Worm (Caenorhabditis elegans) whole organism, L4 larva: ENCODE data around the gene clec-265.
A peak's percentile ranks its signal among the peaks of the same experiment; 100 is the strongest.

ENCODE experiments used
- D1046.2 ChIP-seq: fragments of 200-800 bp; sonication (Bioruptor generic); IDR thresholded peaks from 2 replicates; pipeline ENCODE4 v1.3.6; 2022; ENCODE audit warnings: missing genetic modification characterization, missing compliant biosample characterization
- F26F4.8 ChIP-seq: fragments of 200-800 bp; sonication (Bioruptor generic); conservative IDR thresholded peaks from 2 replicates; pipeline ENCODE4 v1.3.6; 2022; ENCODE audit warnings: missing genetic modification characterization, missing compliant biosample characterization
- F44E2.7 ChIP-seq: fragments of 200-800 bp; sonication (Bioruptor generic); IDR thresholded peaks from 2 replicates; pipeline ENCODE4 v2.1.2; 2022; ENCODE audit warnings: missing genetic modification characterization, missing compliant biosample characterization
- F49E8.2 ChIP-seq: sonication (generic microtip); optimal IDR thresholded peaks from 2 replicates; lab custom pipeline; 2016; ENCODE audit warnings: missing compliant biosample characterization, mild to moderate bottlenecking, missing genetic modification characterization, borderline replicate concordance
- R02D3.7 ChIP-seq: fragments of 150-350 bp; sonication (generic microtip); optimal IDR thresholded peaks from 3 replicates; lab custom pipeline; 2014; ENCODE audit warnings: missing biosample characterization, missing genetic modification characterization
- Y75B8A.6 ChIP-seq: fragments of 200-800 bp; sonication (Bioruptor generic); IDR thresholded peaks from 2 replicates; pipeline ENCODE4 v1.3.6; 2022; ENCODE audit warnings: missing genetic modification reagents, missing genetic modification characterization, missing compliant biosample characterization
- ZK337.2 ChIP-seq: fragments of 200-800 bp; sonication (Bioruptor generic); IDR thresholded peaks from 2 replicates; pipeline ENCODE4 v1.3.6; 2022; ENCODE audit warnings: missing genetic modification reagents, missing genetic modification characterization, missing compliant biosample characterization
- ZK546.5 ChIP-seq, 2 experiments: sonication (generic microtip); optimal IDR thresholded peaks; 2 replicates each; lab custom pipeline; 2017; ENCODE audit warnings: missing biosample characterization in 2 of 2, missing genetic modification characterization in 2 of 2
- aha-1 ChIP-seq: fragments of 150-350 bp; peaks from one replicate; lab custom pipeline; 2014; ENCODE audit warnings: missing biosample characterization, missing genetic modification characterization
- ama-1 ChIP-seq: fragments of 150-350 bp; optimal IDR thresholded peaks from 2 replicates; lab custom pipeline; 2014; ENCODE audit warnings: inconsistent platforms, mixed read lengths
- ceh-20 ChIP-seq: fragments of 200-800 bp; sonication (Bioruptor generic); IDR thresholded peaks from 2 replicates; pipeline ENCODE4 v1.3.6; 2022; ENCODE audit warnings: missing genetic modification reagents, missing genetic modification characterization, missing compliant biosample characterization
- ceh-44 ChIP-seq: fragments of 200-800 bp; sonication (Bioruptor generic); IDR thresholded peaks from 2 replicates; pipeline ENCODE4 v1.3.6; 2022; ENCODE audit warnings: missing genetic modification reagents, missing genetic modification characterization, missing compliant biosample characterization
- ceh-82 ChIP-seq: sonication (generic microtip); optimal IDR thresholded peaks from 2 replicates; lab custom pipeline; 2017; ENCODE audit warnings: missing biosample characterization, missing genetic modification characterization
- ctbp-1 ChIP-seq: fragments of 200-800 bp; sonication (Bioruptor generic); IDR thresholded peaks from 2 replicates; pipeline ENCODE4 v1.3.6; 2022; ENCODE audit warnings: missing genetic modification reagents, missing genetic modification characterization, missing compliant biosample characterization
- daf-12 ChIP-seq: fragments of 150-350 bp; optimal IDR thresholded peaks from 2 replicates; lab custom pipeline; 2014; ENCODE audit warnings: missing biosample characterization, missing genetic modification reagents, missing genetic modification characterization
- daf-16 ChIP-seq, 3 experiments: sonication (generic microtip); optimal IDR thresholded peaks; 2 replicates each; lab custom pipeline; 2016 to 2017; ENCODE audit warnings: missing genetic modification characterization in 3 of 3, missing genetic modification reagents in 3 of 3, mild to moderate bottlenecking in 2 of 3, missing compliant biosample characterization in 2 of 3, missing biosample characterization in 1 of 3, moderate library complexity in 1 of 3
- daf-19 ChIP-seq: fragments of 200-800 bp; sonication (Bioruptor generic); conservative IDR thresholded peaks from 2 replicates; pipeline ENCODE4 v1.3.6; 2022; ENCODE audit warnings: missing genetic modification characterization, missing compliant biosample characterization
- daf-8 ChIP-seq: fragments of 200-800 bp; sonication (Bioruptor generic); IDR thresholded peaks from 2 replicates; pipeline ENCODE4 v1.3.6; 2022; ENCODE audit warnings: missing genetic modification characterization, missing compliant biosample characterization
- dmd-6 ChIP-seq: fragments of 200-800 bp; sonication (Bioruptor generic); IDR thresholded peaks from 2 replicates; pipeline ENCODE4 v1.3.6; 2022; ENCODE audit warnings: missing genetic modification reagents, missing genetic modification characterization, missing compliant biosample characterization
- fos-1 ChIP-seq: fragments of 150-350 bp; optimal IDR thresholded peaks from 2 replicates; lab custom pipeline; 2014; ENCODE audit warnings: missing biosample characterization, missing genetic modification characterization
- hlh-11 ChIP-seq: fragments of 200-800 bp; sonication (Bioruptor generic); optimal IDR thresholded peaks from 2 replicates; lab custom pipeline; 2018; ENCODE audit warnings: mild to moderate bottlenecking, missing genetic modification characterization, missing compliant biosample characterization
- jun-1 ChIP-seq: fragments of 150-350 bp; optimal IDR thresholded peaks from 2 replicates; lab custom pipeline; 2014; ENCODE audit warnings: missing biosample characterization, missing genetic modification reagents, missing genetic modification characterization
- lin-1 ChIP-seq: fragments of 200-800 bp; sonication (Bioruptor generic); IDR thresholded peaks from 2 replicates; pipeline ENCODE4 v1.3.6; 2022; ENCODE audit warnings: missing genetic modification reagents, missing genetic modification characterization, missing compliant biosample characterization
- lin-15B ChIP-seq: fragments of 150-350 bp; sonication (generic microtip); optimal IDR thresholded peaks from 3 replicates; lab custom pipeline; 2014; ENCODE audit warnings: missing biosample characterization, missing genetic modification characterization
- lin-38 ChIP-seq: fragments of 200-800 bp; sonication (Bioruptor generic); IDR thresholded peaks from 2 replicates; pipeline ENCODE4 v1.3.6; 2022; ENCODE audit warnings: missing genetic modification reagents, missing genetic modification characterization, missing compliant biosample characterization
- lin-39 ChIP-seq: fragments of 150-350 bp; optimal IDR thresholded peaks from 2 replicates; lab custom pipeline; 2014; ENCODE audit warnings: missing biosample characterization, missing genetic modification reagents, missing genetic modification characterization
- lir-3 ChIP-seq: sonication (generic microtip); optimal IDR thresholded peaks from 2 replicates; lab custom pipeline; 2016; ENCODE audit warnings: mild to moderate bottlenecking, missing genetic modification characterization, missing compliant biosample characterization
- madf-9 ChIP-seq: fragments of 200-800 bp; sonication (Bioruptor generic); conservative IDR thresholded peaks from 2 replicates; pipeline ENCODE4 v1.3.6; 2022; ENCODE audit warnings: missing genetic modification reagents, missing genetic modification characterization, missing compliant biosample characterization
- mdl-1 ChIP-seq, 2 experiments: fragments of 150-350 bp in 1 of 2; sonication (generic microtip) in 1 of 2; optimal IDR thresholded peaks; 2 replicates each; lab custom pipeline; 2014 to 2017; ENCODE audit warnings: missing biosample characterization in 2 of 2, missing genetic modification characterization in 2 of 2
- mdt-29 ChIP-seq: fragments of 200-800 bp; sonication (Bioruptor generic); IDR thresholded peaks from 2 replicates; pipeline ENCODE4 v1.3.6; 2022; ENCODE audit warnings: missing genetic modification reagents, missing genetic modification characterization, missing compliant biosample characterization
- mep-1 ChIP-seq: fragments of 150-350 bp; sonication (generic microtip); optimal IDR thresholded peaks from 3 replicates; lab custom pipeline; 2014; ENCODE audit warnings: missing biosample characterization, missing genetic modification characterization
- mes-2 ChIP-seq: sonication (generic microtip); optimal IDR thresholded peaks from 2 replicates; lab custom pipeline; 2016; ENCODE audit warnings: missing genotype, mild to moderate bottlenecking, missing genetic modification characterization, missing compliant biosample characterization; ENCODE audit not compliant: poor library complexity, severe bottlenecking
- mxl-3 ChIP-seq: fragments of 200-800 bp; sonication (Bioruptor generic); optimal IDR thresholded peaks from 2 replicates; lab custom pipeline; 2018; ENCODE audit warnings: mild to moderate bottlenecking, missing genetic modification characterization, missing compliant biosample characterization
- nhr-102 ChIP-seq: sonication (generic microtip); optimal IDR thresholded peaks from 2 replicates; lab custom pipeline; 2016; ENCODE audit warnings: mild to moderate bottlenecking, missing genetic modification characterization, moderate library complexity, missing compliant biosample characterization
- nhr-111 ChIP-seq: fragments of 200-800 bp; sonication (Bioruptor generic); optimal IDR thresholded peaks from 2 replicates; lab custom pipeline; 2018; ENCODE audit warnings: mild to moderate bottlenecking, missing genetic modification characterization, missing compliant biosample characterization
- nhr-25 ChIP-seq: sonication (generic microtip); optimal IDR thresholded peaks from 2 replicates; lab custom pipeline; 2017; ENCODE audit warnings: missing genetic modification characterization, mild to moderate bottlenecking, missing compliant biosample characterization, antibody characterized with exemption, moderate library complexity, borderline replicate concordance; ENCODE audit not compliant: insufficient read depth
- nhr-42 ChIP-seq: fragments of 200-800 bp; sonication (Bioruptor generic); IDR thresholded peaks from 2 replicates; pipeline ENCODE4 v1.3.6; 2022; ENCODE audit warnings: missing genetic modification characterization, missing compliant biosample characterization
- nhr-6 ChIP-seq: fragments of 150-350 bp; optimal IDR thresholded peaks from 2 replicates; lab custom pipeline; 2014; ENCODE audit warnings: missing biosample characterization, missing genetic modification characterization
- nhr-77 ChIP-seq: fragments of 150-350 bp; optimal IDR thresholded peaks from 2 replicates; lab custom pipeline; 2014; ENCODE audit warnings: missing biosample characterization, missing genetic modification characterization
- pha-4 ChIP-seq, 2 experiments: fragments of 150-350 bp in 1 of 2; fragments of 200-800 bp in 1 of 2; sonication (Bioruptor generic) in 1 of 2; IDR thresholded peaks in 1 of 2; optimal IDR thresholded peaks in 1 of 2; 2 replicates each; pipeline versions ENCODE4 v1.3.6 to Lab custom; 2014 to 2022; ENCODE audit warnings: missing genetic modification characterization in 2 of 2, missing genetic modification reagents in 2 of 2, missing biosample characterization in 1 of 2, missing compliant biosample characterization in 1 of 2
- pqm-1 ChIP-seq: sonication (generic microtip); optimal IDR thresholded peaks from 2 replicates; lab custom pipeline; 2017; ENCODE audit warnings: missing biosample characterization, missing genetic modification characterization
- set-16 ChIP-seq: fragments of 200-800 bp; sonication (Bioruptor generic); IDR thresholded peaks from 2 replicates; pipeline ENCODE4 v1.3.6; 2022; ENCODE audit warnings: missing genetic modification reagents, missing genetic modification characterization, missing compliant biosample characterization
- tra-1 ChIP-seq: fragments of 200-800 bp; sonication (Bioruptor generic); IDR thresholded peaks from 2 replicates; pipeline ENCODE4 v1.3.6; 2022; ENCODE audit warnings: missing genetic modification reagents, missing genetic modification characterization, missing compliant biosample characterization
- unc-62 ChIP-seq, 3 experiments: fragments of 150-350 bp in 1 of 3; sonication (generic microtip); optimal IDR thresholded peaks in 2 of 3; peaks in 1 of 3; 1 replicate in 1 of 3; 2 replicates in 2 of 3; lab custom pipeline; 2014 to 2017; ENCODE audit warnings: missing biosample characterization in 3 of 3, missing genetic modification characterization in 3 of 3, missing genetic modification reagents in 3 of 3, missing genotype in 1 of 3
- vab-7 ChIP-seq: fragments of 200-800 bp; sonication (Bioruptor generic); IDR thresholded peaks from 2 replicates; pipeline ENCODE4 v1.3.6; 2022; ENCODE audit warnings: missing genetic modification reagents, missing genetic modification characterization, missing compliant biosample characterization
- zip-11 ChIP-seq: fragments of 200-800 bp; sonication (Bioruptor generic); IDR thresholded peaks from 2 replicates; pipeline ENCODE4 v1.3.6; 2022; ENCODE audit warnings: missing genetic modification characterization, missing compliant biosample characterization
- ztf-11 ChIP-seq: fragments of 150-350 bp; optimal IDR thresholded peaks from 2 replicates; lab custom pipeline; 2014; ENCODE audit warnings: missing biosample characterization, missing genetic modification characterization
- ztf-7 ChIP-seq: fragments of 150-350 bp; optimal IDR thresholded peaks from 2 replicates; lab custom pipeline; 2014; ENCODE audit warnings: missing biosample characterization, missing genetic modification characterization

Gene clec-265

ce11 chrX:3034203-3034602 lies 2.6 kb downstream of the clec-265 start, which contains the start of gene M02F4.2:
Gene M02F4.2, minus strand, starts transcription at chrX:3034303.
- TF ChIP-seq ceh-20, result no peak
- no peak for TF ChIP-seq nhr-111
- TF ChIP-seq pha-4 (GFP tag; IDR thresholded peaks at IDR 0.05; lab: Robert Waterston, UW), result no peak
- no peak for TF ChIP-seq pha-4 (tag; optimal IDR thresholded peaks at IDR 0.05; lab: Kevin White, UChicago)
- no peak for TF ChIP-seq R02D3.7 (tag; lab: Kevin White, UChicago)
- TF ChIP-seq daf-8 (GFP tag; lab: Robert Waterston, UW), result no peak
- TF ChIP-seq daf-16 (GFP tag; optimal IDR thresholded peaks at IDR 0.05; lab: Kevin White, UChicago), result no peak
- TF ChIP-seq daf-16 (tag; optimal IDR thresholded peaks at IDR 0.05; lab: Kevin White, UChicago), result no peak
- TF ChIP-seq ztf-7, result no peak
- no peak for TF ChIP-seq nhr-6 (tag; lab: Kevin White, UChicago)
- no peak for TF ChIP-seq lin-39
- TF ChIP-seq mxl-3 (GFP tag; lab: Kevin White, UChicago), result no peak
- no peak for TF ChIP-seq F44E2.7 (GFP tag; lab: Robert Waterston, UW)

ce11 chrX:3035972-3036379 lies 4.4 kb downstream of the clec-265 start:
- TF ChIP-seq lin-1, result peak; percentile 97
- TF ChIP-seq pha-4 (GFP tag; IDR thresholded peaks at IDR 0.05; lab: Robert Waterston, UW), result peak; percentile 98
- TF ChIP-seq pha-4 (tag; optimal IDR thresholded peaks at IDR 0.05; lab: Kevin White, UChicago), result peak; percentile 23
- TF ChIP-seq ZK546.5 (tag; optimal IDR thresholded peaks at IDR 0.05; lab: Kevin White, UChicago), result no peak
- peak; percentile 71 for TF ChIP-seq mxl-3 (GFP tag; lab: Kevin White, UChicago)
- TF ChIP-seq D1046.2, result peak; percentile 96
- peak; percentile 92 for TF ChIP-seq dmd-6 (GFP tag; lab: Robert Waterston, UW)
- TF ChIP-seq zip-11 (GFP tag; lab: Robert Waterston, UW), result peak; percentile 91
- peak; percentile 97 for TF ChIP-seq Y75B8A.6 (GFP tag; lab: Robert Waterston, UW)
- no peak for TF ChIP-seq daf-12
- TF ChIP-seq lir-3 (tag; lab: Kevin White, UChicago), result peak; percentile 89
- TF ChIP-seq ama-1, result no peak
- peak; percentile 91 for TF ChIP-seq nhr-6 (tag; lab: Kevin White, UChicago)
- peak; percentile 95 for TF ChIP-seq ZK337.2 (GFP tag; lab: Robert Waterston, UW)
- TF ChIP-seq set-16 (GFP tag; lab: Robert Waterston, UW), result peak; percentile 32; the same call in 1 of the 2 replicates
- peak; percentile 97 for TF ChIP-seq ceh-44
- peak; percentile 34 to 82 for TF ChIP-seq mdl-1 (tag; optimal IDR thresholded peaks at IDR 0.05; lab: Kevin White, UChicago)
- TF ChIP-seq F49E8.2 (tag; lab: Kevin White, UChicago), result peak; percentile 85
- TF ChIP-seq mep-1 (tag; lab: Kevin White, UChicago), result peak; percentile 97
- TF ChIP-seq nhr-102, result peak; percentile 95
- TF ChIP-seq ctbp-1 (GFP tag; lab: Robert Waterston, UW), result peak; percentile 98
- TF ChIP-seq F26F4.8 (GFP tag; lab: Robert Waterston, UW), result peak; percentile 97
- TF ChIP-seq madf-9 (GFP tag; lab: Robert Waterston, UW), result peak; percentile 97
- peak; percentile 99 for TF ChIP-seq F44E2.7 (GFP tag; lab: Robert Waterston, UW)
- peak; percentile 83 for TF ChIP-seq mes-2 (tag; lab: Kevin White, UChicago)
- peak; percentile 97 for TF ChIP-seq mdt-29 (GFP tag; lab: Robert Waterston, UW)
- TF ChIP-seq nhr-25, result peak; percentile 63
- no peak for TF ChIP-seq fos-1 (tag; lab: Kevin White, UChicago)
- TF ChIP-seq vab-7, result peak; percentile 99
- peak; percentile 91 for TF ChIP-seq jun-1 (tag; lab: Kevin White, UChicago)
- no peak for TF ChIP-seq ceh-82
- TF ChIP-seq lin-38 (GFP tag; lab: Robert Waterston, UW), result peak; percentile 89
- peak; percentile 98 for TF ChIP-seq daf-19
- TF ChIP-seq aha-1 (tag; lab: Kevin White, UChicago), result peak; percentile 100
- no peak for TF ChIP-seq lin-15B (tag; lab: Kevin White, UChicago)
- peak; percentile 93 for TF ChIP-seq nhr-42
- TF ChIP-seq hlh-11 (tag; lab: Kevin White, UChicago), result peak; percentile 90
- peak in 1 of 2 experiments; percentile 99 for TF ChIP-seq unc-62 (GFP tag; optimal IDR thresholded peaks at IDR 0.05 in 1 of 2; lab: Kevin White, UChicago)
- no peak for TF ChIP-seq unc-62 (tag; optimal IDR thresholded peaks at IDR 0.05; lab: Kevin White, UChicago)
- peak; percentile 99 for TF ChIP-seq tra-1
- TF ChIP-seq ztf-11 (tag; lab: Kevin White, UChicago), result no peak
- TF ChIP-seq pqm-1 (tag; lab: Kevin White, UChicago), result no peak
- TF ChIP-seq nhr-77 (tag; lab: Kevin White, UChicago), result peak; percentile 65
